Fruit fly (Drosophila melanogaster) whole organism: ENCODE data around the gene CG5412.

Experiments used
- CG8478 ChIP-seq: fragments of >200 bp; optimal IDR thresholded peaks from 2 replicates; lab custom pipeline; 2018; ENCODE audit warnings: inconsistent platforms
- Dll ChIP-seq: fragments of >200 bp; optimal IDR thresholded peaks from 2 replicates; lab custom pipeline; 2017
- EcR ChIP-seq, 2 experiments: fragments of >200 bp; optimal IDR thresholded peaks; 2 replicates each; lab custom pipeline; 2017; ENCODE audit warnings: missing biosample characterization in 2 of 2, missing genetic modification characterization in 2 of 2, missing genetic modification reagents in 2 of 2
- psq ChIP-seq: fragments of >200 bp; optimal IDR thresholded peaks from 2 replicates; lab custom pipeline; 2017

DNA sequence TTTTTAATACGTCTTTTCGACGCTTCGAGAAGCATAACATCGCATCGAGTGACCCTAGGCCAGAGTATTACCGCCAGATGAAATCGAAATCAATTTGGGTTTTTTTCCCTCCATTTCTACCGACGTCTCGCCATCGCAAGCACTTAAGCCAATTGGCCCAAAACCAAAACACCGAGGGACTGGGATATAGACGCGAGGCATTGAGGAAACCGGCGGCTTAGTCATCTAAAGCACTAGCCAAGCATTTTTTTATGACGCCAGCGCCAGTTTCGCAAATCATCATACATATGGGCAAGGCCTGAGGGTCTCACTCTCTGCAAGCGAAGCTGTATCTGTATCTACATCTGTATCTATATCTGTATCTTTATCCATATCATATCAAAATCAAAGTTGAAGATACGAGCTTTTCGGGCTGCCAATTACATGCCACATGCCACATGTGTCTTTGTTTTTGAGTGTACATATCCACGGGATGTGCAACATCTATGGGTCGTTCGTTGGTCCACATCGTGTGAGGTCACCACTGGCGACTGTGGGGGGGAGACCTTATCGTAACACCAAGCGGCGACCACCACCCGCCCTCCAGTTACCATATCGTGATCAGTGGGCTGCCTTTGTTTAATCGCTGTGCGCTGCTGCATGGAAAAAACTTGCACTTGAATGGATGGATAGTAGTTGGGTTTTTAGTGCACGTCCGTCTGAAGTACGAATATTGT is 9.2 kb upstream of the CG5412 start:
- TF ChIP-seq Dll (lab: Kevin White, UChicago) (no peak), psq (no peak), EcR (GFP tag; optimal IDR thresholded peaks at IDR 0.05; lab: Kevin White, UChicago) (no peak), CG8478 (lab: Kevin White, UChicago) (no peak)
